Fruit fly (Drosophila melanogaster): ENCODE results near the gene CG18213.

Gene CG18213

dm6 chr3R:17014276-17014675 lies 25.7 kb downstream of the CG18213 start, which contains the start of gene Pxd:
Gene Pxd, plus strand, starts transcription at chr3R:17014576.
- no peak for TF ChIP-seq Abd-B (GFP tag; optimal IDR thresholded peaks at IDR 0.05)
- no peak for TF ChIP-seq Mio (GFP tag; optimal IDR thresholded peaks at IDR 0.05)
- TF ChIP-seq foxo (GFP tag; optimal IDR thresholded peaks at IDR 0.05) = no peak
- TF ChIP-seq pan (optimal IDR thresholded peaks at IDR 0.05) = no peak
- TF ChIP-seq Vsx2 (GFP tag; optimal IDR thresholded peaks at IDR 0.05; ENCODE audit: partially characterized antibody) = no peak
- no peak for TF ChIP-seq usp (GFP tag; optimal IDR thresholded peaks at IDR 0.05)
- no peak for TF ChIP-seq Dfd (GFP tag; optimal IDR thresholded peaks at IDR 0.05)
- no peak for TF ChIP-seq dsf (GFP tag; optimal IDR thresholded peaks at IDR 0.05; ENCODE audit: borderline replicate concordance)
- no peak for TF ChIP-seq Myc (optimal IDR thresholded peaks at IDR 0.05)
- TF ChIP-seq Sp1 (GFP tag; optimal IDR thresholded peaks at IDR 0.05) = no peak
- no peak for TF ChIP-seq Hr83 (GFP tag; optimal IDR thresholded peaks at IDR 0.05; ENCODE audit: poor library complexity, severe bottlenecking)

- TF ChIP-seq CG9705 (GFP tag; optimal IDR thresholded peaks at IDR 0.05) (no peak), Dif (GFP tag; optimal IDR thresholded peaks at IDR 0.05; ENCODE audit: partially characterized antibody) (no peak), Vsx2 (GFP tag; optimal IDR thresholded peaks at IDR 0.05; ENCODE audit: partially characterized antibody) (no peak), Hnf4 (GFP tag; optimal IDR thresholded peaks at IDR 0.05) (no peak), ey (GFP tag; optimal IDR thresholded peaks at IDR 0.05) (no peak), Hr78 (GFP tag; optimal IDR thresholded peaks at IDR 0.05) (no peak), Hr83 (GFP tag; optimal IDR thresholded peaks at IDR 0.05; ENCODE audit: poor library complexity, severe bottlenecking) (no peak), jim (GFP tag; optimal IDR thresholded peaks at IDR 0.05) (no peak), Abd-B (GFP tag; optimal IDR thresholded peaks at IDR 0.05) (no peak), dsf (GFP tag; optimal IDR thresholded peaks at IDR 0.05; ENCODE audit: borderline replicate concordance) (no peak), HLH106 (tag; optimal IDR thresholded peaks at IDR 0.05) (no peak), brk (GFP tag; optimal IDR thresholded peaks at IDR 0.05) (no peak), fru (GFP tag; optimal IDR thresholded peaks at IDR 0.05) (no peak), h (GFP tag; optimal IDR thresholded peaks at IDR 0.05) (no peak), foxo (GFP tag; optimal IDR thresholded peaks at IDR 0.05) (no peak), usp (GFP tag; optimal IDR thresholded peaks at IDR 0.05) (no peak), dl (GFP tag; optimal IDR thresholded peaks at IDR 0.05; ENCODE audit: insufficient read depth in 1 of 2, partially characterized antibody in 2 of 2) (no peak)
These were observed 31.4 kb downstream of the CG18213 start for dm6 chr3R:17008675-17009022.

- TF ChIP-seq Rel (GFP tag; optimal IDR thresholded peaks at IDR 0.05) (no peak), Rel (tag; optimal IDR thresholded peaks at IDR 0.05) (peak; percentile 7), fru (GFP tag; optimal IDR thresholded peaks at IDR 0.05) (peak; percentile 27), woc (GFP tag; optimal IDR thresholded peaks at IDR 0.05) (no peak), psq (GFP tag; optimal IDR thresholded peaks at IDR 0.05) (no peak), Hr78 (GFP tag; optimal IDR thresholded peaks at IDR 0.05) (no peak), h (GFP tag; optimal IDR thresholded peaks at IDR 0.05) (peak; percentile 74), Vsx2 (GFP tag; optimal IDR thresholded peaks at IDR 0.05; ENCODE audit: partially characterized antibody) (peak; percentile 27)
These were observed 31.9 kb downstream of the CG18213 start, which contains the start of gene CG8907 for dm6 chr3R:17008018-17008674. Gene CG8907, plus strand, starts transcription at chr3R:17008269.

dm6 chr3R:17007336-17007735 lies 32.7 kb downstream of the CG18213 start:
- TF ChIP-seq Hr78 (GFP tag; optimal IDR thresholded peaks at IDR 0.05) = no peak
- TF ChIP-seq tai (GFP tag; optimal IDR thresholded peaks at IDR 0.05) = no peak
- no peak for TF ChIP-seq dsf (GFP tag; optimal IDR thresholded peaks at IDR 0.05; ENCODE audit: borderline replicate concordance)
- no peak for TF ChIP-seq HLH106 (tag; optimal IDR thresholded peaks at IDR 0.05)
- TF ChIP-seq Abd-B (GFP tag; optimal IDR thresholded peaks at IDR 0.05) = no peak
- no peak for TF ChIP-seq jim (GFP tag; optimal IDR thresholded peaks at IDR 0.05)
- TF ChIP-seq CrebA (GFP tag; optimal IDR thresholded peaks at IDR 0.05; ENCODE audit: borderline replicate concordance) = no peak
- TF ChIP-seq dmrt93B (GFP tag; optimal IDR thresholded peaks at IDR 0.05) = no peak
- no peak for TF ChIP-seq Mio (GFP tag; optimal IDR thresholded peaks at IDR 0.05)
- TF ChIP-seq OdsH (GFP tag; optimal IDR thresholded peaks at IDR 0.05) = no peak
- TF ChIP-seq woc (GFP tag; optimal IDR thresholded peaks at IDR 0.05) = no peak
- no peak for TF ChIP-seq Jra (GFP tag; optimal IDR thresholded peaks at IDR 0.05)
- no peak for TF ChIP-seq psq (GFP tag; optimal IDR thresholded peaks at IDR 0.05)
- no peak for TF ChIP-seq ey (GFP tag; optimal IDR thresholded peaks at IDR 0.05)
- TF ChIP-seq brk (GFP tag; optimal IDR thresholded peaks at IDR 0.05) = no peak
- no peak for TF ChIP-seq GATAd (GFP tag; optimal IDR thresholded peaks at IDR 0.05)
- TF ChIP-seq dl (GFP tag; optimal IDR thresholded peaks at IDR 0.05; ENCODE audit: insufficient read depth in 1 of 2, partially characterized antibody in 2 of 2) = no peak
- no peak for TF ChIP-seq br (GFP tag; optimal IDR thresholded peaks at IDR 0.05)

Data from whole organism, wandering third instar larva.